Fruit fly (Drosophila melanogaster) whole organism, embryonic: ENCODE measurements around the gene CG31365.

ENCODE experiments used
- CG2875 ChIP-seq: fragments of 200-800 bp; sonication (Bioruptor generic); optimal IDR thresholded peaks from 2 replicates; lab custom pipeline; 2017; ENCODE audit warnings: missing biosample characterization, mild to moderate bottlenecking, missing genetic modification characterization, missing genetic modification reagents
- CG9727 ChIP-seq: fragments of 200-800 bp; sonication (Bioruptor generic); optimal IDR thresholded peaks from 3 replicates; lab custom pipeline; 2017; ENCODE audit warnings: missing biosample characterization, mild to moderate bottlenecking, missing genetic modification characterization
- D19B ChIP-seq: fragments of 200-800 bp; sonication (Bioruptor generic); optimal IDR thresholded peaks from 2 replicates; lab custom pipeline; 2017; ENCODE audit warnings: missing biosample characterization, mild to moderate bottlenecking, missing genetic modification characterization
- Hsf ChIP-seq: fragments of 200-800 bp; sonication (Bioruptor generic); optimal IDR thresholded peaks from 3 replicates; lab custom pipeline; 2016; ENCODE audit warnings: missing biosample characterization, missing genetic modification characterization
- Sry-β ChIP-seq: fragments of 200-800 bp; sonication (Bioruptor generic); optimal IDR thresholded peaks from 2 replicates; lab custom pipeline; 2018; ENCODE audit warnings: missing biosample characterization, mild to moderate bottlenecking, missing genetic modification characterization, moderate library complexity
- YL-1 ChIP-seq: fragments of 200-800 bp; sonication (Bioruptor generic); optimal IDR thresholded peaks from 3 replicates; lab custom pipeline; 2017; ENCODE audit warnings: missing biosample characterization, mild to moderate bottlenecking, missing genetic modification characterization
- eyg ChIP-seq: fragments of 200-800 bp; sonication (Bioruptor generic); optimal IDR thresholded peaks from 3 replicates; lab custom pipeline; 2016; ENCODE audit warnings: missing biosample characterization, missing genetic modification characterization
- gro ChIP-seq: fragments of 200-800 bp; sonication (Bioruptor generic); optimal IDR thresholded peaks from 2 replicates; lab custom pipeline; 2016; ENCODE audit warnings: missing biosample characterization, missing genetic modification characterization
- ken ChIP-seq: fragments of 200-800 bp; sonication (Bioruptor generic); IDR thresholded peaks from 3 replicates; pipeline ENCODE4 v1.3.6; 2022; ENCODE audit warnings: missing biosample characterization, missing genetic modification characterization
- maf-S ChIP-seq: fragments of 200-800 bp; sonication (Bioruptor generic); optimal IDR thresholded peaks from 2 replicates; lab custom pipeline; 2016; ENCODE audit warnings: missing biosample characterization, missing genetic modification characterization
- onecut ChIP-seq: fragments of 200-800 bp; sonication (Bioruptor generic); IDR thresholded peaks from 2 replicates; pipeline ENCODE4 v1.3.6; 2022; ENCODE audit warnings: missing biosample characterization, missing genetic modification characterization
- ranshi ChIP-seq: fragments of 200-800 bp; sonication (Bioruptor generic); IDR thresholded peaks from 2 replicates; pipeline ENCODE4 v1.3.6; 2022; ENCODE audit warnings: missing biosample characterization, missing genetic modification characterization
- tna ChIP-seq: fragments of 200-800 bp; sonication (Bioruptor generic); IDR thresholded peaks from 2 replicates; pipeline ENCODE4 v1.3.6; 2022; ENCODE audit warnings: missing biosample characterization, missing genetic modification characterization; ENCODE audit not compliant: partially characterized antibody
- wdn ChIP-seq: fragments of 200-800 bp; sonication (Bioruptor generic); IDR thresholded peaks from 2 replicates; pipeline ENCODE4 v1.3.6; 2022; ENCODE audit warnings: missing biosample characterization, missing genetic modification characterization

DNA sequence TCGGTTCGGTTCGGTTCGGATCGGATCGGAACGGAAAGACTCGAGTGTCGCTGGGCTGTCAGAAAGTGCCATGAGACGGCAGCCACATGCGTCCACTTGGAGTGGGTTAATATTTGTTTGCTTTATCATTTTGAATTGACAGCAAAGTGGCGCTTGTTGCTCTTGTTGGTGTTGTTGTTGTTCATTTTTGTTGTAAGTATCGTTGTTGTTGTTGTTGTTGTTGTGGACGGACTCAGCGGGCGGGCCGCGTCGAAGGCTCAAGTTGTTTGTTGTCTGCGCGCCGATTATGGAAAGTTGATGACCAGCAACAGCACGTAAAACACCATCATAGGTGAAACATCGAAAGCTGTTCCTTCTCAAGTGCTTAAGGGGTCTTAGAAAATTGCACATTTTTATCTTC is 20.8 kb upstream of the CG31365 start:
- TF ChIP-seq ranshi (GFP tag; lab: Robert Waterston, UW) (no peak), Hsf (no peak), onecut (no peak), wdn (no peak), D19B (GFP tag; lab: Kevin White, UChicago) (no peak), Sry-β (no peak), CG2875 (GFP tag; lab: Kevin White, UChicago) (no peak), YL-1 (GFP tag; lab: Kevin White, UChicago) (no peak), ken (GFP tag; lab: Robert Waterston, UW) (no peak), gro (GFP tag; lab: Kevin White, UChicago) (no peak), tna (no peak), CG9727 (GFP tag; lab: Kevin White, UChicago) (no peak), eyg (GFP tag; lab: Kevin White, UChicago) (no peak), maf-S (no peak)
